Fruit fly (Drosophila melanogaster) whole organism, prepupa: ENCODE results near the gene Pcd.

ENCODE experiments used
- Blimp-1 ChIP-seq: fragments of 200-800 bp; sonication (Bioruptor generic); optimal IDR thresholded peaks from 3 replicates; lab custom pipeline; 2017; ENCODE audit warnings: missing biosample characterization, missing genetic modification characterization, mild to moderate bottlenecking, moderate library complexity, missing genetic modification reagents
- CG10631 ChIP-seq: fragments of 200-800 bp; sonication (Bioruptor generic); optimal IDR thresholded peaks from 2 replicates; lab custom pipeline; 2016; ENCODE audit warnings: missing biosample characterization, missing genetic modification characterization
- CG10669 ChIP-seq: fragments of 200-800 bp; sonication (Bioruptor generic); optimal IDR thresholded peaks from 3 replicates; lab custom pipeline; 2018; ENCODE audit warnings: missing biosample characterization, mild to moderate bottlenecking, missing genetic modification characterization, moderate library complexity
- CG11294 ChIP-seq: fragments of 200-800 bp; sonication (Bioruptor generic); IDR thresholded peaks from 2 replicates; pipeline ENCODE4 v1.3.6; 2022; ENCODE audit warnings: missing biosample characterization, missing genetic modification characterization
- CG11762 ChIP-seq: fragments of 200-800 bp; sonication (Bioruptor generic); optimal IDR thresholded peaks from 3 replicates; lab custom pipeline; 2016; ENCODE audit warnings: missing biosample characterization, missing genetic modification characterization; ENCODE audit not compliant: insufficient read depth
- CG11902 ChIP-seq: fragments of 200-800 bp; sonication (Bioruptor generic); optimal IDR thresholded peaks from 3 replicates; lab custom pipeline; 2016; ENCODE audit warnings: missing biosample characterization, missing genetic modification characterization
- CG15336 ChIP-seq: fragments of 200-800 bp; sonication (Bioruptor generic); IDR thresholded peaks from 2 replicates; pipeline ENCODE4 v1.3.6; 2022; ENCODE audit warnings: missing biosample characterization, missing genetic modification characterization
- CG1621 ChIP-seq: fragments of 200-800 bp; sonication (Bioruptor generic); optimal IDR thresholded peaks from 3 replicates; lab custom pipeline; 2018; ENCODE audit warnings: missing biosample characterization, mild to moderate bottlenecking, missing genetic modification characterization
- CG16779 ChIP-seq: fragments of 200-800 bp; sonication (Bioruptor generic); optimal IDR thresholded peaks from 3 replicates; lab custom pipeline; 2017; ENCODE audit warnings: missing biosample characterization, mild to moderate bottlenecking, missing genetic modification characterization
- CG3032 ChIP-seq: fragments of 200-800 bp; optimal IDR thresholded peaks from 2 replicates; lab custom pipeline; 2019; ENCODE audit warnings: missing biosample characterization, mild to moderate bottlenecking, missing genetic modification characterization, moderate library complexity
- CG31627 ChIP-seq: fragments of 200-800 bp; sonication (Bioruptor generic); optimal IDR thresholded peaks from 3 replicates; lab custom pipeline; 2016; ENCODE audit warnings: missing biosample characterization, missing genetic modification characterization
- CG32006 ChIP-seq: fragments of 200-800 bp; sonication (Bioruptor generic); optimal IDR thresholded peaks from 3 replicates; lab custom pipeline; 2017; ENCODE audit warnings: missing biosample characterization, mild to moderate bottlenecking, missing genetic modification characterization
- CG3919 ChIP-seq: fragments of 200-800 bp; sonication (Bioruptor generic); optimal IDR thresholded peaks from 3 replicates; lab custom pipeline; 2016; ENCODE audit warnings: missing biosample characterization, missing genetic modification characterization
- CG4318 ChIP-seq: fragments of 200-800 bp; sonication (Bioruptor generic); optimal IDR thresholded peaks from 3 replicates; lab custom pipeline; 2017; ENCODE audit warnings: missing biosample characterization, mild to moderate bottlenecking, missing genetic modification characterization
- CG6163 ChIP-seq: fragments of 200-800 bp; sonication (Bioruptor generic); IDR thresholded peaks from 3 replicates; pipeline ENCODE4 v1.3.6; 2022; ENCODE audit warnings: missing biosample characterization, missing genetic modification characterization
- CG6276 ChIP-seq: fragments of 200-800 bp; sonication (Bioruptor generic); optimal IDR thresholded peaks from 2 replicates; lab custom pipeline; 2017; ENCODE audit warnings: missing biosample characterization, mild to moderate bottlenecking, missing genetic modification characterization
- CG6792 ChIP-seq: fragments of 200-800 bp; sonication (Bioruptor generic); optimal IDR thresholded peaks from 3 replicates; lab custom pipeline; 2016; ENCODE audit warnings: missing biosample characterization, missing genetic modification characterization
- CG6854 ChIP-seq: fragments of 200-800 bp; sonication (Bioruptor generic); optimal IDR thresholded peaks from 2 replicates; lab custom pipeline; 2017; ENCODE audit warnings: missing biosample characterization, mild to moderate bottlenecking, missing genetic modification characterization
- CG7368 ChIP-seq: fragments of 200-800 bp; sonication (Bioruptor generic); optimal IDR thresholded peaks from 3 replicates; lab custom pipeline; 2016; ENCODE audit warnings: missing biosample characterization, missing genetic modification characterization
- CG8119 ChIP-seq: fragments of 200-800 bp; sonication (Bioruptor generic); IDR thresholded peaks from 3 replicates; pipeline ENCODE4 v1.3.6; 2022; ENCODE audit warnings: missing biosample characterization, missing genetic modification characterization
- CG8632 ChIP-seq: fragments of 200-800 bp; sonication (Bioruptor generic); optimal IDR thresholded peaks from 3 replicates; lab custom pipeline; 2016; ENCODE audit warnings: missing biosample characterization, missing genetic modification characterization
- CG9139 ChIP-seq: fragments of 200-800 bp; sonication (Bioruptor generic); optimal IDR thresholded peaks from 3 replicates; lab custom pipeline; 2017; ENCODE audit warnings: missing biosample characterization, mild to moderate bottlenecking, missing genetic modification characterization
- Eip78C ChIP-seq: fragments of 200-800 bp; sonication (Bioruptor generic); peaks from one replicate; lab custom pipeline; 2016; ENCODE audit warnings: missing biosample characterization, missing genetic modification characterization
- Eip93F ChIP-seq: fragments of 200-800 bp; sonication (Bioruptor generic); optimal IDR thresholded peaks from 2 replicates; lab custom pipeline; 2016; ENCODE audit warnings: missing biosample characterization, mild to moderate bottlenecking, missing genetic modification characterization
- Ets21C ChIP-seq: fragments of 200-800 bp; sonication (Bioruptor generic); optimal IDR thresholded peaks from 3 replicates; lab custom pipeline; 2016; ENCODE audit warnings: missing biosample characterization, missing genetic modification characterization
- Gug ChIP-seq: fragments of 200-800 bp; sonication (Bioruptor generic); IDR thresholded peaks from 2 replicates; pipeline ENCODE4 v1.3.6; 2022; ENCODE audit warnings: missing biosample characterization, missing genetic modification characterization
- Hr38 ChIP-seq: sonication (Bioruptor generic); optimal IDR thresholded peaks from 2 replicates; lab custom pipeline; 2016; ENCODE audit warnings: missing biosample characterization, missing genetic modification characterization
- Hr39 ChIP-seq: fragments of 200-800 bp; sonication (Bioruptor generic); optimal IDR thresholded peaks from 2 replicates; lab custom pipeline; 2016; ENCODE audit warnings: missing biosample characterization, missing genetic modification characterization
- Hr4 ChIP-seq: fragments of 200-800 bp; sonication (Bioruptor generic); optimal IDR thresholded peaks from 3 replicates; lab custom pipeline; 2016; ENCODE audit warnings: missing biosample characterization, missing genetic modification characterization
- Sox102F ChIP-seq: fragments of 200-800 bp; sonication (Bioruptor generic); optimal IDR thresholded peaks from 2 replicates; lab custom pipeline; 2016; ENCODE audit warnings: missing biosample characterization, mild to moderate bottlenecking, missing genetic modification characterization
- Sox14 ChIP-seq: fragments of 200-800 bp; sonication (Bioruptor generic); optimal IDR thresholded peaks from 3 replicates; lab custom pipeline; 2016; ENCODE audit warnings: missing biosample characterization, missing genetic modification characterization
- Sox15 ChIP-seq: fragments of 200-800 bp; sonication (Bioruptor generic); optimal IDR thresholded peaks from 3 replicates; lab custom pipeline; 2016; ENCODE audit warnings: missing biosample characterization, missing genetic modification characterization
- achi ChIP-seq: fragments of 200-800 bp; sonication (Bioruptor generic); optimal IDR thresholded peaks from 3 replicates; lab custom pipeline; 2016; ENCODE audit warnings: missing biosample characterization, missing genetic modification characterization
- cyc ChIP-seq: fragments of 200-800 bp; sonication (Bioruptor generic); optimal IDR thresholded peaks from 3 replicates; lab custom pipeline; 2016; ENCODE audit warnings: missing biosample characterization, missing genetic modification characterization
- dsx ChIP-seq: fragments of 200-800 bp; optimal IDR thresholded peaks from 3 replicates; lab custom pipeline; 2019; ENCODE audit warnings: missing biosample characterization, mild to moderate bottlenecking, missing genetic modification characterization, moderate library complexity; ENCODE audit not compliant: poor library complexity, severe bottlenecking
- eg ChIP-seq: fragments of 200-800 bp; sonication (Bioruptor generic); IDR thresholded peaks from 3 replicates; pipeline ENCODE4 v1.3.6; 2022; ENCODE audit warnings: missing biosample characterization, missing genetic modification characterization
- fd59A ChIP-seq: fragments of 200-800 bp; sonication (Bioruptor generic); optimal IDR thresholded peaks from 2 replicates; lab custom pipeline; 2017; ENCODE audit warnings: missing biosample characterization, mild to moderate bottlenecking, missing genetic modification characterization, missing genetic modification reagents
- fkh ChIP-seq: fragments of 200-800 bp; sonication (Bioruptor generic); optimal IDR thresholded peaks from 3 replicates; lab custom pipeline; 2017; ENCODE audit warnings: missing biosample characterization, mild to moderate bottlenecking, missing genetic modification characterization, moderate library complexity
- net ChIP-seq: fragments of 200-800 bp; sonication (Bioruptor generic); optimal IDR thresholded peaks from 3 replicates; lab custom pipeline; 2016; ENCODE audit warnings: missing biosample characterization, missing genetic modification characterization
- pdm3 ChIP-seq: fragments of 200-800 bp; sonication (Bioruptor generic); optimal IDR thresholded peaks from 3 replicates; lab custom pipeline; 2016; ENCODE audit warnings: missing biosample characterization, missing genetic modification characterization
- salr ChIP-seq, 2 experiments: fragments of 200-800 bp; sonication (Bioruptor generic); optimal IDR thresholded peaks; 3 replicates each; lab custom pipeline; 2016 to 2018; ENCODE audit warnings: missing biosample characterization in 2 of 2, missing genetic modification characterization in 2 of 2, mild to moderate bottlenecking in 1 of 2
- spab ChIP-seq: fragments of 200-800 bp; sonication (Bioruptor generic); optimal IDR thresholded peaks from 2 replicates; lab custom pipeline; 2017; ENCODE audit warnings: missing biosample characterization, mild to moderate bottlenecking, missing genetic modification characterization, missing genetic modification reagents

Gene Pcd

DNA sequence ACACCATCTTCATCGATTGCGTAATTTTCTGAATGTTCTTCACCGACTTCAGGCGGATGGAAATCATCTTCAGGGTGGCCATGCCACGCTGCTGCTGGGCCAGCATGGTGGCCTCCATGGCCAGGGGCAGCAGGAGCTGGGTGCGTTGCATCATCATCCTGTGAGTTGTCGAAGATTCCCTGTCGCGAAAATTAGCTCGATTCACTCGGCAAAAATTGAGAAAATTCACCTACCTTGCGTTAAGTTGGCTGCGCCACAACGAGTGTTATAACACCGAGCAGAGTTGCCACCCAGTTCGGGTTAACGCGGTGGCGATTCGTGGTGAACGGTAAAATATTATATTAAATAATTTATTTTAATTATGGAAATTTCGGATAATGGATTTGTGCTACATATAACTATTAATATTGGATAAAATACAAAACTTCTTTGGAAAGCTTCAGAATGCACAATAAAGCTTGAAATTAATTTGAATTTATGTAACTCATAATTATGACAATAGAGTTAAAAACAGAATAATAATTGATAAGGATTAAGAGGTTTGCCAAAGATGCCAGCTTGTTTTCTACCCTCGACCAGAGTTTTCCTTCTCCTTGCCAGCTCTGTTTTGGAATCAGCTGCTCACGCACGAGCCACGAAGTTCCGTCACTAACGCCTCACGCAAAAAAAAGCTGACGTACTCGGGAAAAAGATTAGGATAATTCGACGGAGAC lies 25.8 kb downstream of the Pcd start, which contains the start of the genes ATPsyngamma and yata (continued):
- TF ChIP-seq CG8632 (no peak), CG15336 (GFP tag; lab: Robert Waterston, UW) (no peak), achi (GFP tag; lab: Kevin White, UChicago) (no peak), Blimp-1 (no peak), CG10669 (GFP tag; lab: Kevin White, UChicago) (no peak), Sox102F (GFP tag; lab: Kevin White, UChicago) (no peak), CG7368 (no peak), CG3032 (peak; percentile 36), CG11762 (no peak), CG9139 (GFP tag; lab: Kevin White, UChicago) (no peak), CG6276 (no peak), CG6792 (GFP tag; lab: Kevin White, UChicago) (no peak), CG8119 (GFP tag; lab: Robert Waterston, UW) (no peak), CG6854 (GFP tag; lab: Kevin White, UChicago) (peak; percentile 24), CG6163 (no peak), Eip78C (GFP tag; lab: Kevin White, UChicago) (peak; percentile 5), Hr4 (GFP tag; lab: Kevin White, UChicago) (no peak)
- TF ChIP-seq, all 60 proteins: peak for 9

DNA sequence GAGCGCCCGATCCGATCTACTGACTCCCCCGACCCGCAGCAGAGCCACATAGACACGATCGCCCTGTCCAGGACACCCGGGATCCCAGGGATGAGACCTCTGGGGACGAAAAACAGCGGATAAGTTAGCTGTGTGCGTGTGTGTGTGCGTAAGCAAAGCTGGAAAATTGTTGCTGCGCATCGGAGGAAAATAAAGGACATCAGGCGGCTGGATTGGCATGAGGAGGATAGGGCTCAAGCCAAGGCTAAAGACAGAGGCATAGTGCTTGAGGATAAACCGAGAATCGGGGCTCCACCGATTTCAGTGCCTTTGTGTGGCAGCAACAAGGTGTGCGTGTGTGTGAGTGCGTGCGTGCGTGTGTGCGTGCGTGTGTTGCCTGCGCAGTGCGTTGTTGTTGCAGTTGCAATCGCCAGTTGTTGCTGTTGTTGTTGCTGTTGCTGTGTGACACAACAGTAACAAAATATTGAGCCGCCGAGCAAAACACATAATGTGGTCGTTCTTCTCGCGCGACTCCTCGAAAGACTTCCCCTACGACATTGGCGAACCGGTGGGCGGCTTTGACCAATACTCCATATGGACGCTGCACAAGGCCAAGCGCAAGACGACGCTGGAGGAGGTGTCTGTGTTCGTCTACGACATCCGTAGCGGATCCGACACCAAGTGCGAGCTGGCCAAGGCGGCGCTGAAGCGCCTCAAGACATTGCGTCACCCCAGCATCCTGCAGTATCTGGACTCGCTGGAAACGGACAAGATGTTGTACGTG lies 26.5 kb downstream of the Pcd start:
- TF ChIP-seq CG10669 (GFP tag; lab: Kevin White, UChicago) = no peak
- TF ChIP-seq cyc = no peak
- TF ChIP-seq Eip93F (GFP tag; lab: Kevin White, UChicago) = no peak
- no peak for TF ChIP-seq CG8119 (GFP tag; lab: Robert Waterston, UW)
- no peak for TF ChIP-seq achi (GFP tag; lab: Kevin White, UChicago)
- TF ChIP-seq CG11762 = no peak
- TF ChIP-seq Sox14 = peak; percentile 13
- no peak for TF ChIP-seq CG31627 (GFP tag; lab: Kevin White, UChicago)
- TF ChIP-seq CG6163 = 0 out of 3 replicates have a peak, but pooled peaks have one; percentile 8
- no peak for TF ChIP-seq Hr39 (GFP tag; lab: Kevin White, UChicago)
- no peak for TF ChIP-seq CG16779 (tag; lab: Kevin White, UChicago)

DNA sequence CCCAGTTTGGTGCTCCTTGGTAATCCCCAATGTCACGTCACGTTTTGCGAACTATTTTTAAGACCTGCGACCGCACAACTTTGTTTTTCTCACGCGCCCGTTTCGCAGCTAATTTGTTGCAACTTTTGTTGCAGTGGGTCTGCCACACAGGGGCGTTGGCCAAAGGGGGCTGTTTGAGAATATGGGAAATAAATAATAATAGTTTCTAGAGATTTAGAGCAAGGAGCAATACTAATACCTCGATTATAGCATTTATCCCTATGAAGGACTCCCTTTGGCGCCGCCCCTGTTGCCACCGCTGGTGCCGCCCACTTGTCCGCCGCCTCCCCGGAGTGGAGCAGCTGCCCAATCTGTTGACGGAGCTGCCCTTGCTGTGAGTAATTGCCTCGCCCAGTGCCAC lies 32.3 kb downstream of the Pcd start:
- TF ChIP-seq CG11294 (GFP tag; lab: Robert Waterston, UW) (peak; percentile 53), CG11762 (no peak), dsx (peak; percentile 57), cyc (peak; percentile 5), salr (GFP tag; optimal IDR thresholded peaks at IDR 0.05; lab: Kevin White, UChicago) (peak in 1 of 2 experiments; percentile 15), CG32006 (GFP tag; lab: Kevin White, UChicago) (peak; percentile 78), CG15336 (GFP tag; lab: Robert Waterston, UW) (peak; percentile 76), Sox14 (peak; percentile 9), Eip78C (GFP tag; lab: Kevin White, UChicago) (peak; percentile 67), CG6163 (peak; percentile 69; the same call in 2 of the 3 replicates), eg (GFP tag; lab: Robert Waterston, UW) (peak; percentile 90), CG3032 (no peak), Hr38 (GFP tag; lab: Kevin White, UChicago) (no peak), CG8119 (GFP tag; lab: Robert Waterston, UW) (peak; percentile 78), CG10631 (GFP tag; lab: Kevin White, UChicago) (no peak), Gug (GFP tag; lab: Robert Waterston, UW) (peak; percentile 80)

DNA sequence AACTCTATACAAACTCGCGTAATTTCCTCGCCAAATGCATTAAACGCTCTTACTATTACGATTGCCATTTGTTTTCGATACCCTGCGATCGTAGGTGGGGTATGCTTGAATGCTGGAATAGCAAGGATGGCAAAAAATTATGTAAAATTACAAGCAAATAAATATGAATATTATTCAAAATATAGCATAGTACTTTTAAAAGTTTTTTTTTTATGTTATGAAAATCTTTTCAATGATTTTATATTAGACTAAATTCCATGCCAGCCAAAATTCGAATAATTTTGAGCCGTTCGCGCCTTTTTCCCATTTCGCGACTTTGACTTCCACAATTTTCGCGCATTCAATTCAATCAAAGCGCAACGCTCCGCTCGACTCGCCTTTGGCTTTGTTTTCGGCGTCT lies 33.2 kb downstream of the Pcd start:
- TF ChIP-seq CG4318 (GFP tag; lab: Kevin White, UChicago) = no peak
- no peak for TF ChIP-seq CG11902 (GFP tag; lab: Kevin White, UChicago)
- TF ChIP-seq CG7368 = no peak
- TF ChIP-seq CG16779 (tag; lab: Kevin White, UChicago) = no peak
- no peak for TF ChIP-seq Sox15 (GFP tag; lab: Kevin White, UChicago)
- peak; percentile 61 for TF ChIP-seq CG32006 (GFP tag; lab: Kevin White, UChicago)
- no peak for TF ChIP-seq salr (GFP tag; optimal IDR thresholded peaks at IDR 0.05; lab: Kevin White, UChicago)
- peak; percentile 58 for TF ChIP-seq CG8119 (GFP tag; lab: Robert Waterston, UW)
- TF ChIP-seq Hr4 (GFP tag; lab: Kevin White, UChicago) = peak; percentile 12
- TF ChIP-seq net (GFP tag; lab: Kevin White, UChicago) = no peak
- peak; percentile 4 for TF ChIP-seq pdm3
- TF ChIP-seq fkh (GFP tag; lab: Kevin White, UChicago) = no peak
- no peak for TF ChIP-seq CG10631 (GFP tag; lab: Kevin White, UChicago)
- TF ChIP-seq CG31627 (GFP tag; lab: Kevin White, UChicago) = no peak
- TF ChIP-seq fd59A (GFP tag; lab: Kevin White, UChicago) = no peak
- TF ChIP-seq CG3919 (GFP tag; lab: Kevin White, UChicago) = no peak
- no peak for TF ChIP-seq Ets21C (GFP tag; lab: Kevin White, UChicago)
- TF ChIP-seq Hr38 (GFP tag; lab: Kevin White, UChicago) = no peak
- no peak for TF ChIP-seq CG6163
- no peak for TF ChIP-seq spab (GFP tag; lab: Kevin White, UChicago)
- TF ChIP-seq CG1621 (tag; lab: Kevin White, UChicago) = no peak
